Worm (Caenorhabditis elegans) whole organism, young adult: Measurements from ENCODE around the gene F25H8.2.

ENCODE experiments used
- C06A6.2 ChIP-seq: fragments of 200-800 bp; sonication (Bioruptor generic); conservative IDR thresholded peaks from 2 replicates; pipeline ENCODE4 v1.3.6; 2022; ENCODE audit warnings: missing genetic modification characterization, missing compliant biosample characterization
- F22D6.2 ChIP-seq: sonication (generic microtip); optimal IDR thresholded peaks from 2 replicates; lab custom pipeline; 2016; ENCODE audit warnings: mild to moderate bottlenecking, missing genetic modification characterization, missing compliant biosample characterization
- F23B12.7 ChIP-seq: sonication (generic microtip); optimal IDR thresholded peaks from 2 replicates; lab custom pipeline; 2017; ENCODE audit warnings: missing genetic modification characterization, mild to moderate bottlenecking, missing compliant biosample characterization, antibody characterized with exemption, moderate library complexity; ENCODE audit not compliant: insufficient read depth
- F33H1.4 ChIP-seq: fragments of 200-800 bp; sonication (Bioruptor generic); IDR thresholded peaks from 2 replicates; pipeline ENCODE4 v1.3.6; 2022; ENCODE audit warnings: missing genetic modification reagents, missing genetic modification characterization, missing compliant biosample characterization
- F37B4.10 ChIP-seq: fragments of 200-800 bp; sonication (Bioruptor generic); IDR thresholded peaks from 2 replicates; pipeline ENCODE4 v1.3.6; 2022; ENCODE audit warnings: missing genetic modification characterization, missing compliant biosample characterization
- F52B5.7 ChIP-seq: sonication (generic microtip); optimal IDR thresholded peaks from 2 replicates; lab custom pipeline; 2016; ENCODE audit warnings: mild to moderate bottlenecking, missing genetic modification characterization, missing compliant biosample characterization
- F55B11.4 ChIP-seq: sonication (generic microtip); optimal IDR thresholded peaks from 2 replicates; lab custom pipeline; 2016; ENCODE audit warnings: missing compliant biosample characterization, missing genetic modification characterization, borderline replicate concordance; ENCODE audit not compliant: insufficient read depth
- K11D2.4 ChIP-seq: fragments of 200-800 bp; sonication (Bioruptor generic); IDR thresholded peaks from 2 replicates; pipeline ENCODE4 v1.3.6; 2022; ENCODE audit warnings: missing genetic modification reagents, missing genetic modification characterization, missing compliant biosample characterization
- Y53F4B.3 ChIP-seq: fragments of 200-800 bp; sonication (Bioruptor generic); IDR thresholded peaks from 2 replicates; pipeline ENCODE4 v1.3.6; 2022; ENCODE audit warnings: missing genetic modification reagents, missing genetic modification characterization, missing compliant biosample characterization
- Y56A3A.18 ChIP-seq: fragments of 200-800 bp; sonication (Bioruptor generic); IDR thresholded peaks from 2 replicates; pipeline ENCODE4 v1.3.6; 2022; ENCODE audit warnings: missing genetic modification reagents, missing genetic modification characterization, missing compliant biosample characterization
- ZK185.1 ChIP-seq: sonication (generic microtip); optimal IDR thresholded peaks from 2 replicates; lab custom pipeline; 2016; ENCODE audit warnings: mild to moderate bottlenecking, missing genetic modification characterization, missing compliant biosample characterization; ENCODE audit not compliant: poor library complexity, severe bottlenecking
- attf-3 ChIP-seq: fragments of 200-800 bp; sonication (Bioruptor generic); conservative IDR thresholded peaks from 2 replicates; pipeline ENCODE4 v1.3.6; 2022; ENCODE audit warnings: missing genetic modification reagents, missing genetic modification characterization, missing compliant biosample characterization
- attf-5 ChIP-seq: fragments of 200-800 bp; sonication (Bioruptor generic); optimal IDR thresholded peaks from 2 replicates; lab custom pipeline; 2018; ENCODE audit warnings: mild to moderate bottlenecking, missing genetic modification characterization, missing compliant biosample characterization
- ceh-58 ChIP-seq: fragments of 200-800 bp; sonication (Bioruptor generic); IDR thresholded peaks from 2 replicates; pipeline ENCODE4 v1.3.6; 2022; ENCODE audit warnings: missing genetic modification characterization, missing compliant biosample characterization
- ceh-91 ChIP-seq: fragments of 200-800 bp; sonication (Bioruptor generic); IDR thresholded peaks from 2 replicates; pipeline ENCODE4 v1.3.6; 2022; ENCODE audit warnings: missing genetic modification reagents, missing genetic modification characterization, missing compliant biosample characterization
- die-1 ChIP-seq: sonication (generic microtip); optimal IDR thresholded peaks from 2 replicates; lab custom pipeline; 2016; ENCODE audit warnings: missing genotype, mild to moderate bottlenecking, missing genetic modification characterization, missing compliant biosample characterization
- dox-1 ChIP-seq: fragments of 200-800 bp; sonication (Bioruptor generic); IDR thresholded peaks from 2 replicates; pipeline ENCODE4 v1.3.6; 2022; ENCODE audit warnings: missing genetic modification reagents, missing genetic modification characterization, missing compliant biosample characterization
- dpff-1 ChIP-seq: sonication (generic microtip); optimal IDR thresholded peaks from 2 replicates; lab custom pipeline; 2017; ENCODE audit warnings: mild to moderate bottlenecking, missing genetic modification characterization, missing compliant biosample characterization
- dpl-1 ChIP-seq: fragments of 150-350 bp; optimal IDR thresholded peaks from 2 replicates; lab custom pipeline; 2014; ENCODE audit warnings: missing biosample characterization, missing genetic modification reagents, missing genetic modification characterization
- egl-18 ChIP-seq: fragments of 200-800 bp; sonication (Bioruptor generic); IDR thresholded peaks from 2 replicates; pipeline ENCODE4 v1.3.6; 2022; ENCODE audit warnings: missing genetic modification reagents, missing genetic modification characterization, missing compliant biosample characterization
- egl-44 ChIP-seq: fragments of 200-800 bp; sonication (Bioruptor generic); IDR thresholded peaks from 2 replicates; pipeline ENCODE4 v1.3.6; 2022; ENCODE audit warnings: missing genetic modification reagents, missing genetic modification characterization, missing compliant biosample characterization
- him-1 ChIP-seq: sonication (generic microtip); optimal IDR thresholded peaks from 2 replicates; lab custom pipeline; 2016; ENCODE audit warnings: missing genotype, missing genetic modification reagents, missing genetic modification characterization, missing compliant biosample characterization
- hmg-1.2 ChIP-seq: fragments of 200-800 bp; sonication (Bioruptor generic); IDR thresholded peaks from 2 replicates; pipeline ENCODE4 v1.3.6; 2022; ENCODE audit warnings: missing genetic modification reagents, missing genetic modification characterization, missing compliant biosample characterization
- lin-35 ChIP-seq, 3 experiments: fragments of 150-350 bp in 2 of 3; sonication (generic microtip) in 1 of 3; optimal IDR thresholded peaks; 2 replicates each; lab custom pipeline; 2014 to 2018; ENCODE audit warnings: missing biosample characterization in 3 of 3, missing genetic modification characterization in 3 of 3, missing genetic modification reagents in 3 of 3
- lsl-1 ChIP-seq: fragments of 200-800 bp; sonication (Bioruptor generic); optimal IDR thresholded peaks from 2 replicates; lab custom pipeline; 2018; ENCODE audit warnings: mild to moderate bottlenecking, missing genetic modification characterization, moderate library complexity, missing compliant biosample characterization
- madf-3 ChIP-seq: fragments of 200-800 bp; sonication (Bioruptor generic); IDR thresholded peaks from 2 replicates; pipeline ENCODE4 v1.3.6; 2022; ENCODE audit warnings: missing genetic modification reagents, missing genetic modification characterization, missing compliant biosample characterization
- madf-6 ChIP-seq: fragments of 200-800 bp; sonication (Bioruptor generic); IDR thresholded peaks from 2 replicates; pipeline ENCODE4 v1.3.6; 2022; ENCODE audit warnings: missing genetic modification reagents, missing genetic modification characterization, missing compliant biosample characterization
- madf-8 ChIP-seq: fragments of 200-800 bp; sonication (Bioruptor generic); conservative IDR thresholded peaks from 2 replicates; pipeline ENCODE4 v1.3.6; 2022; ENCODE audit warnings: missing genetic modification reagents, missing genetic modification characterization, missing compliant biosample characterization
- mcd-1 ChIP-seq: fragments of 200-800 bp; sonication (Bioruptor generic); IDR thresholded peaks from 2 replicates; pipeline ENCODE4 v1.3.6; 2022; ENCODE audit warnings: missing genetic modification reagents, missing genetic modification characterization, missing compliant biosample characterization
- mel-28 ChIP-seq: sonication (generic microtip); optimal IDR thresholded peaks from 2 replicates; lab custom pipeline; 2016; ENCODE audit warnings: borderline replicate concordance, mild to moderate bottlenecking, missing genetic modification characterization, missing compliant biosample characterization
- nhr-120 ChIP-seq: fragments of 200-800 bp; sonication (Bioruptor generic); IDR thresholded peaks from 2 replicates; pipeline ENCODE4 v1.3.6; 2022; ENCODE audit warnings: missing genetic modification characterization, missing compliant biosample characterization
- nhr-179 ChIP-seq: sonication (generic microtip); optimal IDR thresholded peaks from 2 replicates; lab custom pipeline; 2016; ENCODE audit warnings: mild to moderate bottlenecking, missing genetic modification characterization, missing compliant biosample characterization
- nhr-80 ChIP-seq: sonication (generic microtip); optimal IDR thresholded peaks from 2 replicates; lab custom pipeline; 2016; ENCODE audit warnings: missing genetic modification characterization, missing compliant biosample characterization
- pbrm-1 ChIP-seq: fragments of 200-800 bp; sonication (Bioruptor generic); IDR thresholded peaks from 2 replicates; pipeline ENCODE4 v1.3.6; 2022; ENCODE audit warnings: missing genetic modification reagents, missing genetic modification characterization, missing compliant biosample characterization
- rcor-1 ChIP-seq: fragments of 200-800 bp; sonication (Bioruptor generic); IDR thresholded peaks from 2 replicates; pipeline ENCODE4 v1.3.6; 2022; ENCODE audit warnings: missing genetic modification reagents, missing genetic modification characterization, missing compliant biosample characterization
- sdz-38 ChIP-seq: sonication (generic microtip); optimal IDR thresholded peaks from 2 replicates; lab custom pipeline; 2016; ENCODE audit warnings: missing genotype, missing genetic modification characterization, missing compliant biosample characterization
- snpc-1.1 ChIP-seq: sonication (generic microtip); optimal IDR thresholded peaks from 2 replicates; lab custom pipeline; 2017; ENCODE audit warnings: missing genetic modification characterization, mild to moderate bottlenecking, missing compliant biosample characterization, antibody characterized with exemption, moderate library complexity, missing genotype, missing genetic modification reagents; ENCODE audit not compliant: insufficient read depth
- snpc-1.3 ChIP-seq: sonication (generic microtip); optimal IDR thresholded peaks from 2 replicates; lab custom pipeline; 2017; ENCODE audit warnings: missing genetic modification characterization, mild to moderate bottlenecking, missing compliant biosample characterization, antibody characterized with exemption, moderate library complexity, missing genotype, missing genetic modification reagents; ENCODE audit not compliant: insufficient read depth
- snpc-4 ChIP-seq, 5 experiments: fragments of 150-350 bp in 1 of 5; sonication (generic microtip) in 4 of 5; optimal IDR thresholded peaks; 2 replicates each; lab custom pipeline; 2014 to 2018; ENCODE audit warnings: missing genetic modification characterization in 5 of 5, missing biosample characterization in 3 of 5, antibody characterized with exemption in 2 of 5, mild to moderate bottlenecking in 2 of 5, missing compliant biosample characterization in 2 of 5, missing genotype in 2 of 5, moderate library complexity in 2 of 5, missing genetic modification reagents in 1 of 5
- somi-1 ChIP-seq: fragments of 200-800 bp; sonication (Bioruptor generic); optimal IDR thresholded peaks from 2 replicates; lab custom pipeline; 2018; ENCODE audit warnings: mild to moderate bottlenecking, missing genetic modification characterization, missing compliant biosample characterization
- tlf-1 ChIP-seq: fragments of 200-800 bp; sonication (Bioruptor generic); optimal IDR thresholded peaks from 2 replicates; lab custom pipeline; 2018; ENCODE audit warnings: mild to moderate bottlenecking, missing genetic modification characterization, missing compliant biosample characterization
- unc-130 ChIP-seq: sonication (generic microtip); optimal IDR thresholded peaks from 2 replicates; lab custom pipeline; 2016; ENCODE audit warnings: missing genetic modification reagents, missing genetic modification characterization, missing compliant biosample characterization
- xnd-1 ChIP-seq: sonication (generic microtip); optimal IDR thresholded peaks from 2 replicates; lab custom pipeline; 2016; ENCODE audit warnings: missing genotype, missing genetic modification reagents, missing genetic modification characterization, missing compliant biosample characterization
- zfh-2 ChIP-seq: fragments of 200-800 bp; sonication (Bioruptor generic); conservative IDR thresholded peaks from 2 replicates; pipeline ENCODE4 v1.3.6; 2022; ENCODE audit warnings: missing genetic modification reagents, missing genetic modification characterization, missing compliant biosample characterization
- ztf-22 ChIP-seq: fragments of 200-800 bp; sonication (Bioruptor generic); optimal IDR thresholded peaks from 2 replicates; lab custom pipeline; 2018; ENCODE audit warnings: mild to moderate bottlenecking, missing genetic modification characterization, moderate library complexity, missing compliant biosample characterization
- ztf-26 ChIP-seq: sonication (generic microtip); optimal IDR thresholded peaks from 2 replicates; lab custom pipeline; 2017; ENCODE audit warnings: missing genetic modification characterization, missing compliant biosample characterization

The F25H8.2 gene

ce11 chrIV:9932055-9932454, at the start of gene F25H8.2, which contains the start of gene trmt-10A:
Gene F25H8.2 (plus strand): TSS chrIV:9932235.
Gene trmt-10A (minus strand): TSS chrIV:9932213.
- TF ChIP-seq mcd-1 (GFP tag; lab: Robert Waterston, UW) (peak; percentile 70), zfh-2 (GFP tag; lab: Robert Waterston, UW) (no peak), dpl-1 (no peak), attf-5 (peak; percentile 54), attf-3 (GFP tag; lab: Robert Waterston, UW) (peak; percentile 76), F22D6.2 (no peak), F33H1.4 (no peak)

DNA sequence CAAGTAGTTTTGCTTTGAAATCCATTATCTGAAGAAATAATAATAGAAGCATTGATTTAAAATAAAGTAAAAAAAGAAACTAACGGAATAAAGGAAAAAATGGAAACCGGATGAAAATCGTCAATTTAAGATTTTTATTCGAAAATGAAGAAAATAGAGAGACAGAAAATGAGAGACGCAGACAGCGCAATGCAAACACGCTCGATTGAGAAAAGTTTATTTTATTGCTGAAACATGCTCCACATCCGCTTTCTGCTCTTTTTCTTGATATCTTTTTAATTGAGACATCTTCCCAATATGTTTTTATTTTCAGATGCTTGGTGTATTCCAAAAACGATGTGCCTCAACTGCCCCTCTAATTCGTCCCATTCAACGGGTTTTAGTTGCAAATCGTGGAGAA, 47.8 kb upstream of the F25H8.2 start, which contains the start of the genes prp-18 and mccc-1:
prp-18 (minus strand) TSS at position 127 of the 400 bp plus-strand sequence.
mccc-1 (plus strand) TSS at position 314 of the 400 bp plus-strand sequence.
- TF ChIP-seq madf-8 (no peak), Y53F4B.3 (no peak), snpc-4 (GFP tag; optimal IDR thresholded peaks at IDR 0.05; lab: Kevin White, UChicago) (no peak), snpc-4 (tag; optimal IDR thresholded peaks at IDR 0.05; lab: Kevin White, UChicago) (peak in 2 of 4 experiments; percentile 35 to 44), ztf-26 (no peak), egl-44 (no peak), nhr-120 (GFP tag; lab: Robert Waterston, UW) (no peak), hmg-1.2 (GFP tag; lab: Robert Waterston, UW) (peak; percentile 77; the same call in 1 of the 2 replicates), madf-6 (GFP tag; lab: Robert Waterston, UW) (peak; percentile 23; the same call in 1 of the 2 replicates), C06A6.2 (no peak), nhr-179 (no peak), F37B4.10 (GFP tag; lab: Robert Waterston, UW) (no peak), mcd-1 (GFP tag; lab: Robert Waterston, UW) (peak; percentile 89), xnd-1 (no peak), ceh-58 (no peak), ZK185.1 (tag; lab: Kevin White, UChicago) (no peak), snpc-1.1 (tag; lab: Kevin White, UChicago) (no peak), nhr-80 (tag; lab: Kevin White, UChicago) (peak; percentile 33), F33H1.4 (peak; percentile 47; the same call in 1 of the 2 replicates), K11D2.4 (no peak), dox-1 (GFP tag; lab: Robert Waterston, UW) (peak; percentile 50; the same call in 1 of the 2 replicates), him-1 (tag; lab: Kevin White, UChicago) (peak; percentile 23), ztf-22 (GFP tag; lab: Kevin White, UChicago) (no peak), snpc-1.3 (tag; lab: Kevin White, UChicago) (peak; percentile 16), attf-5 (peak; percentile 25), unc-130 (peak; percentile 2), pbrm-1 (GFP tag; lab: Robert Waterston, UW) (no peak), Y56A3A.18 (GFP tag; lab: Robert Waterston, UW) (no peak), somi-1 (GFP tag; lab: Kevin White, UChicago) (no peak), F52B5.7 (tag; lab: Kevin White, UChicago) (no peak), madf-3 (GFP tag; lab: Robert Waterston, UW) (no peak), die-1 (tag; lab: Kevin White, UChicago) (no peak), sdz-38 (no peak), F23B12.7 (tag; lab: Kevin White, UChicago) (peak; percentile 63), ceh-91 (GFP tag; lab: Robert Waterston, UW) (no peak), lsl-1 (GFP tag; lab: Kevin White, UChicago) (peak; percentile 40), F55B11.4 (tag; lab: Kevin White, UChicago) (no peak), lin-35 (GFP tag; optimal IDR thresholded peaks at IDR 0.05; lab: Kevin White, UChicago) (no peak), rcor-1 (GFP tag; lab: Robert Waterston, UW) (peak; percentile 37; the same call in 1 of the 2 replicates), tlf-1 (no peak), dpff-1 (tag; lab: Kevin White, UChicago) (no peak), mel-28 (tag; lab: Kevin White, UChicago) (no peak), egl-18 (GFP tag; lab: Robert Waterston, UW) (no peak)
